Worm (Caenorhabditis elegans) whole organism, young adult: ENCODE measurements around the gene C30G7.4.

Source experiments
- B0261.1 ChIP-seq: sonication (generic microtip); optimal IDR thresholded peaks from 2 replicates; lab custom pipeline; 2016; ENCODE audit warnings: mild to moderate bottlenecking, missing genetic modification characterization, moderate library complexity, missing compliant biosample characterization
- C17E4.6 ChIP-seq: fragments of 200-800 bp; sonication (Bioruptor generic); IDR thresholded peaks from 2 replicates; pipeline ENCODE4 v1.3.6; 2022; ENCODE audit warnings: missing genetic modification reagents, missing genetic modification characterization, missing compliant biosample characterization
- F33H1.4 ChIP-seq: fragments of 200-800 bp; sonication (Bioruptor generic); IDR thresholded peaks from 2 replicates; pipeline ENCODE4 v1.3.6; 2022; ENCODE audit warnings: missing genetic modification reagents, missing genetic modification characterization, missing compliant biosample characterization
- F37B4.10 ChIP-seq: fragments of 200-800 bp; sonication (Bioruptor generic); IDR thresholded peaks from 2 replicates; pipeline ENCODE4 v1.3.6; 2022; ENCODE audit warnings: missing genetic modification characterization, missing compliant biosample characterization
- F49E8.2 ChIP-seq: sonication (generic microtip); optimal IDR thresholded peaks from 3 replicates; lab custom pipeline; 2017; ENCODE audit warnings: missing genetic modification characterization, mild to moderate bottlenecking, missing compliant biosample characterization, antibody characterized with exemption, moderate library complexity; ENCODE audit not compliant: insufficient read depth
- F57A8.1 ChIP-seq: fragments of 200-800 bp; sonication (Bioruptor generic); optimal IDR thresholded peaks from 2 replicates; lab custom pipeline; 2018; ENCODE audit warnings: mild to moderate bottlenecking, missing genetic modification characterization, moderate library complexity, missing compliant biosample characterization
- Y53G8AR.9 ChIP-seq: fragments of 200-800 bp; sonication (Bioruptor generic); conservative IDR thresholded peaks from 2 replicates; pipeline ENCODE4 v1.3.6; 2022; ENCODE audit warnings: missing genetic modification reagents, missing genetic modification characterization, missing compliant biosample characterization
- Y79H2A.3 ChIP-seq: fragments of 200-800 bp; sonication (Bioruptor generic); conservative IDR thresholded peaks from 2 replicates; pipeline ENCODE4 v1.3.6; 2022; ENCODE audit warnings: missing genetic modification reagents, missing genetic modification characterization, missing compliant biosample characterization
- aptf-2 ChIP-seq: fragments of 200-800 bp; sonication (Bioruptor generic); conservative IDR thresholded peaks from 2 replicates; pipeline ENCODE4 v1.3.6; 2022; ENCODE audit warnings: missing genetic modification reagents, missing genetic modification characterization, missing compliant biosample characterization
- ceh-27 ChIP-seq: fragments of 200-800 bp; sonication (Bioruptor generic); optimal IDR thresholded peaks from 2 replicates; lab custom pipeline; 2018; ENCODE audit warnings: mild to moderate bottlenecking, missing genetic modification characterization, moderate library complexity, missing compliant biosample characterization
- ceh-40 ChIP-seq: fragments of 200-800 bp; sonication (Bioruptor generic); IDR thresholded peaks from 2 replicates; pipeline ENCODE4 v1.3.6; 2022; ENCODE audit warnings: missing genetic modification characterization, missing compliant biosample characterization
- ceh-79 ChIP-seq: sonication (generic microtip); optimal IDR thresholded peaks from 2 replicates; lab custom pipeline; 2017; ENCODE audit warnings: mild to moderate bottlenecking, missing genetic modification characterization, missing compliant biosample characterization
- die-1 ChIP-seq: sonication (generic microtip); optimal IDR thresholded peaks from 2 replicates; lab custom pipeline; 2016; ENCODE audit warnings: missing genotype, mild to moderate bottlenecking, missing genetic modification characterization, missing compliant biosample characterization
- dox-1 ChIP-seq: fragments of 200-800 bp; sonication (Bioruptor generic); IDR thresholded peaks from 2 replicates; pipeline ENCODE4 v1.3.6; 2022; ENCODE audit warnings: missing genetic modification reagents, missing genetic modification characterization, missing compliant biosample characterization
- dpl-1 ChIP-seq: fragments of 150-350 bp; optimal IDR thresholded peaks from 2 replicates; lab custom pipeline; 2014; ENCODE audit warnings: missing biosample characterization, missing genetic modification reagents, missing genetic modification characterization
- egl-44 ChIP-seq: fragments of 200-800 bp; sonication (Bioruptor generic); IDR thresholded peaks from 2 replicates; pipeline ENCODE4 v1.3.6; 2022; ENCODE audit warnings: missing genetic modification reagents, missing genetic modification characterization, missing compliant biosample characterization
- hmg-1.2 ChIP-seq: fragments of 200-800 bp; sonication (Bioruptor generic); IDR thresholded peaks from 2 replicates; pipeline ENCODE4 v1.3.6; 2022; ENCODE audit warnings: missing genetic modification reagents, missing genetic modification characterization, missing compliant biosample characterization
- madf-10 ChIP-seq: sonication (generic microtip); optimal IDR thresholded peaks from 2 replicates; lab custom pipeline; 2016; ENCODE audit warnings: mild to moderate bottlenecking, missing genetic modification characterization, missing compliant biosample characterization
- nfya-1 ChIP-seq: sonication (generic microtip); optimal IDR thresholded peaks from 2 replicates; lab custom pipeline; 2017; ENCODE audit warnings: antibody characterized with exemption, missing compliant biosample characterization, missing genetic modification characterization, borderline replicate concordance; ENCODE audit not compliant: insufficient read depth
- nhr-80 ChIP-seq: sonication (generic microtip); optimal IDR thresholded peaks from 2 replicates; lab custom pipeline; 2016; ENCODE audit warnings: missing genetic modification characterization, missing compliant biosample characterization
- rpc-1 ChIP-seq, 2 experiments: fragments of 150-350 bp in 1 of 2; sonication (generic microtip) in 1 of 2; optimal IDR thresholded peaks; 2 replicates each; lab custom pipeline; 2014 to 2018; ENCODE audit warnings: missing biosample characterization in 1 of 2, missing genetic modification characterization in 1 of 2, missing genetic modification reagents in 1 of 2, missing genotype in 1 of 2
- somi-1 ChIP-seq: fragments of 200-800 bp; sonication (Bioruptor generic); optimal IDR thresholded peaks from 2 replicates; lab custom pipeline; 2018; ENCODE audit warnings: mild to moderate bottlenecking, missing genetic modification characterization, missing compliant biosample characterization
- sptf-2 ChIP-seq: fragments of 200-800 bp; sonication (Bioruptor generic); optimal IDR thresholded peaks from 2 replicates; lab custom pipeline; 2018; ENCODE audit warnings: mild to moderate bottlenecking, missing genetic modification characterization, missing compliant biosample characterization
- tbp1 ChIP-seq: fragments of 200-800 bp; sonication (Bioruptor generic); optimal IDR thresholded peaks from 2 replicates; lab custom pipeline; 2018; ENCODE audit warnings: mild to moderate bottlenecking, missing genetic modification characterization, missing compliant biosample characterization
- ztf-22 ChIP-seq: fragments of 200-800 bp; sonication (Bioruptor generic); optimal IDR thresholded peaks from 2 replicates; lab custom pipeline; 2018; ENCODE audit warnings: mild to moderate bottlenecking, missing genetic modification characterization, moderate library complexity, missing compliant biosample characterization
- ztf-28 ChIP-seq: fragments of 200-800 bp; sonication (Bioruptor generic); IDR thresholded peaks from 2 replicates; pipeline ENCODE4 v1.3.6; 2022; ENCODE audit warnings: missing genetic modification reagents, missing genetic modification characterization, missing compliant biosample characterization

Gene C30G7.4

DNA sequence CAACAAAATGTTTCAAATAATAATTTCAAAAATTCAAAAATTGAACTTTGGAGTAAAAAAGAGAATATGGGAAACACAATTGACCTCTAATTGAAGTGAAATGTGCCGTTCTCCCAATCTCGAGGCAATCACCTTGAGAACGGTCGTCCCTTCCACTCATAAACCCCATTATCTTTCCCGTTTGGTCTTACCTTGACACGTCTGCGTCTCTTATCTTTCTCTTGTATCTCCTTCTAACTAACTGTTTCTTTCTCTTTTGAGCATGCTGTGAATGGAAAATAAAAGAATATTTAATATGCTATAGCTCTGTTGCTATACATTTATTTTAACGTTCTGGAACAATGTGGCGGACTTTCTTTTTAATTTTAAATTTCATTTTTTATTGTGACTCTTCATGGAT is 47.4 kb downstream of the C30G7.4 start, which contains the start of gene H12D21.10:
TSS of gene H12D21.10 (plus strand) at position 260 of the 400 bp plus-strand sequence.
- peak; percentile 79 for TF ChIP-seq hmg-1.2 (GFP tag; lab: Robert Waterston, UW)
- TF ChIP-seq madf-10 (tag; lab: Kevin White, UChicago) = no peak
- no peak for TF ChIP-seq tbp1
- no peak for TF ChIP-seq somi-1 (GFP tag; lab: Kevin White, UChicago)
- TF ChIP-seq aptf-2 (GFP tag; lab: Robert Waterston, UW) = no peak
- no peak for TF ChIP-seq B0261.1 (tag; lab: Kevin White, UChicago)
- TF ChIP-seq Y53G8AR.9 (GFP tag; lab: Robert Waterston, UW) = no peak
- TF ChIP-seq nhr-80 (tag; lab: Kevin White, UChicago) = peak; percentile 2
- TF ChIP-seq die-1 (tag; lab: Kevin White, UChicago) = no peak
- no peak for TF ChIP-seq ztf-22 (GFP tag; lab: Kevin White, UChicago)
- TF ChIP-seq, all 124 proteins: peak for 2

DNA sequence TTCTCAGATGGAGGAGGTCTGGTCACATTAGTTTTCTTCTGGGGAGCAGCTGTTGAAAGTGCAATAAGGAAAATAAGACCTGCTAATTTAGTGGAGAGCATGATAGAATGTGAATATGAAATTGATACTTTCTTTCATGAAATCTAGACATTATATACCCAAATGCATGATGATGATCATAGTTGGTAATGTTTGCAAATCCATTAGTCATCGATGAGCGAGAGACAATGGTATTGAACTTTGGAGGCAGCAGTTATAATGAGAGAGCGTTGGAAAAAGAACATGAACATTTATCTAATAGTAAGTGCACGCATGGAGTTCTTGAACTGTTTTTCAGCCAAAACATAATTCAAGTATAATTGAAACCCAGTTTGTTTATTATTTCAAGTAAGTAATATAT is 49.2 kb downstream of the C30G7.4 start, which contains the start of gene H12D21.6:
TSS of gene H12D21.6 (minus strand) at position 101 of the 400 bp plus-strand sequence.
- TF ChIP-seq F49E8.2 = no peak
- TF ChIP-seq F57A8.1 (GFP tag; lab: Kevin White, UChicago) = no peak
- no peak for TF ChIP-seq ceh-27
- TF ChIP-seq dpl-1 (GFP tag; lab: Kevin White, UChicago) = no peak
- TF ChIP-seq ztf-28 (GFP tag; lab: Robert Waterston, UW) = no peak
- TF ChIP-seq ceh-40 = no peak
- TF ChIP-seq Y79H2A.3 (GFP tag; lab: Robert Waterston, UW) = no peak
- TF ChIP-seq nhr-80 (tag; lab: Kevin White, UChicago) = no peak
- TF ChIP-seq C17E4.6 (GFP tag; lab: Robert Waterston, UW) = no peak
- no peak for TF ChIP-seq dox-1 (GFP tag; lab: Robert Waterston, UW)
- no peak for TF ChIP-seq sptf-2
- no peak for TF ChIP-seq nfya-1
- TF ChIP-seq rpc-1 (optimal IDR thresholded peaks at IDR 0.05; lab: Kevin White, UChicago) = no peak
- TF ChIP-seq rpc-1 (tag; optimal IDR thresholded peaks at IDR 0.05; lab: Kevin White, UChicago) = no peak
- no peak for TF ChIP-seq egl-44 (GFP tag; lab: Robert Waterston, UW)
- no peak for TF ChIP-seq ceh-79 (tag; lab: Kevin White, UChicago)
- TF ChIP-seq F33H1.4 (GFP tag; lab: Robert Waterston, UW) = no peak
- TF ChIP-seq F37B4.10 (GFP tag; lab: Robert Waterston, UW) = no peak
- TF ChIP-seq, all 124 proteins: peak for 0
